Fruit fly (Drosophila melanogaster) whole organism, wandering third instar larva: ENCODE data around the gene Cpr100A.

Source experiments
- CG32264 ChIP-seq: fragments of 200-800 bp; sonication (Bioruptor generic); optimal IDR thresholded peaks from 2 replicates; lab custom pipeline; 2016; ENCODE audit warnings: missing biosample characterization, missing genetic modification characterization
- CG9705 ChIP-seq: fragments of 200-800 bp; sonication (Bioruptor generic); optimal IDR thresholded peaks from 2 replicates; lab custom pipeline; 2018; ENCODE audit warnings: missing biosample characterization, mild to moderate bottlenecking, missing genetic modification characterization
- Dfd ChIP-seq: fragments of >200 bp; optimal IDR thresholded peaks from 2 replicates; lab custom pipeline; 2017; ENCODE audit warnings: missing biosample characterization, missing genetic modification characterization
- Dif ChIP-seq: fragments of 200-275, 200-300 bp; sonication (Bioruptor generic); optimal IDR thresholded peaks from 2 replicates; lab custom pipeline; 2018; ENCODE audit warnings: missing biosample characterization, missing genetic modification characterization; ENCODE audit not compliant: partially characterized antibody
- GATAd ChIP-seq: sonication (Bioruptor generic); optimal IDR thresholded peaks from 2 replicates; lab custom pipeline; 2016; ENCODE audit warnings: missing biosample characterization, missing genetic modification characterization
- HLH106 ChIP-seq: fragments of 200-800 bp; optimal IDR thresholded peaks from 3 replicates; lab custom pipeline; 2019; ENCODE audit warnings: missing biosample characterization, mild to moderate bottlenecking, missing genetic modification characterization, moderate library complexity
- Hnf4 ChIP-seq: fragments of 200-800 bp; sonication (Bioruptor generic); optimal IDR thresholded peaks from 2 replicates; lab custom pipeline; 2016; ENCODE audit warnings: missing biosample characterization, mild to moderate bottlenecking, missing genetic modification characterization
- Hr78 ChIP-seq: fragments of >200 bp; optimal IDR thresholded peaks from 2 replicates; lab custom pipeline; 2017; ENCODE audit warnings: missing biosample characterization, missing genetic modification characterization
- Hr83 ChIP-seq: fragments of 200-300 bp; sonication (Bioruptor generic); optimal IDR thresholded peaks from 2 replicates; lab custom pipeline; 2016; ENCODE audit warnings: missing biosample characterization, mild to moderate bottlenecking, missing genetic modification characterization, moderate library complexity; ENCODE audit not compliant: poor library complexity, severe bottlenecking
- Jra ChIP-seq: sonication (Bioruptor generic); optimal IDR thresholded peaks from 2 replicates; lab custom pipeline; 2016; ENCODE audit warnings: missing biosample characterization, missing genetic modification characterization
- Mio ChIP-seq: sonication (Bioruptor generic); optimal IDR thresholded peaks from 2 replicates; lab custom pipeline; 2016; ENCODE audit warnings: missing biosample characterization, missing genetic modification characterization
- OdsH ChIP-seq: fragments of 200-800 bp; sonication (Bioruptor generic); optimal IDR thresholded peaks from 2 replicates; lab custom pipeline; 2016; ENCODE audit warnings: missing biosample characterization, mild to moderate bottlenecking, missing genetic modification characterization
- Rel ChIP-seq, 2 experiments: fragments of 200-800 bp; sonication (Bioruptor generic) in 1 of 2; optimal IDR thresholded peaks; 2 replicates in 1 of 2; 3 replicates in 1 of 2; lab custom pipeline; 2016 to 2019; ENCODE audit warnings: mild to moderate bottlenecking in 2 of 2, missing biosample characterization in 2 of 2, missing genetic modification characterization in 2 of 2, moderate library complexity in 1 of 2
- Sp1 ChIP-seq: fragments of 200-800 bp; sonication (Bioruptor generic); optimal IDR thresholded peaks from 3 replicates; lab custom pipeline; 2019; ENCODE audit warnings: missing biosample characterization, mild to moderate bottlenecking, missing genetic modification characterization, moderate library complexity
- Vsx2 ChIP-seq: fragments of 200-300, 225-300 bp; sonication (Bioruptor generic); optimal IDR thresholded peaks from 2 replicates; lab custom pipeline; 2018; ENCODE audit warnings: missing biosample characterization, missing genetic modification characterization; ENCODE audit not compliant: partially characterized antibody
- br ChIP-seq: fragments of 200-800 bp; sonication (Bioruptor generic); optimal IDR thresholded peaks from 2 replicates; lab custom pipeline; 2016; ENCODE audit warnings: missing biosample characterization, missing genetic modification characterization
- brk ChIP-seq: fragments of 200-800 bp; sonication (Bioruptor generic); optimal IDR thresholded peaks from 2 replicates; lab custom pipeline; 2016; ENCODE audit warnings: missing biosample characterization, mild to moderate bottlenecking, missing genetic modification characterization
- dl ChIP-seq, 2 experiments: fragments of 175-275, 200-275 bp in 1 of 2; fragments of 200-275 bp in 1 of 2; sonication (Bioruptor generic); optimal IDR thresholded peaks; lab custom pipeline; 2018; ENCODE audit warnings: mild to moderate bottlenecking in 2 of 2, missing biosample characterization in 2 of 2, missing genetic modification characterization in 2 of 2, moderate library complexity in 2 of 2; ENCODE audit not compliant: partially characterized antibody in 2 of 2, insufficient read depth in 1 of 2
- dmrt93B ChIP-seq: fragments of 200-800 bp; sonication (Bioruptor generic); optimal IDR thresholded peaks from 2 replicates; lab custom pipeline; 2018; ENCODE audit warnings: missing biosample characterization, mild to moderate bottlenecking, missing genetic modification characterization
- dsf ChIP-seq: sonication (Bioruptor generic); optimal IDR thresholded peaks from 2 replicates; lab custom pipeline; 2016; ENCODE audit warnings: missing biosample characterization, missing genetic modification characterization, borderline replicate concordance
- ey ChIP-seq: fragments of 200-800 bp; sonication (Bioruptor generic); optimal IDR thresholded peaks from 2 replicates; lab custom pipeline; 2016; ENCODE audit warnings: missing biosample characterization, missing genetic modification characterization
- foxo ChIP-seq, 2 experiments: fragments of 200-800 bp; sonication (Bioruptor generic); optimal IDR thresholded peaks; 2 replicates in 1 of 2; 3 replicates in 1 of 2; lab custom pipeline; 2016 to 2017; ENCODE audit warnings: missing biosample characterization in 2 of 2, missing genetic modification characterization in 2 of 2
- fru ChIP-seq: fragments of 200-800 bp; sonication (Bioruptor generic); optimal IDR thresholded peaks from 3 replicates; lab custom pipeline; 2016; ENCODE audit warnings: missing biosample characterization, mild to moderate bottlenecking, missing genetic modification characterization
- pan ChIP-seq: fragments of >200 bp; optimal IDR thresholded peaks from 2 replicates; lab custom pipeline; 2017
- psq ChIP-seq: fragments of 200-800 bp; sonication (Bioruptor generic); optimal IDR thresholded peaks from 3 replicates; lab custom pipeline; 2017; ENCODE audit warnings: missing biosample characterization, mild to moderate bottlenecking, missing genetic modification characterization, moderate library complexity
- rgr ChIP-seq: fragments of 200-800 bp; sonication (Bioruptor generic); optimal IDR thresholded peaks from 3 replicates; lab custom pipeline; 2016; ENCODE audit warnings: missing biosample characterization, mild to moderate bottlenecking, missing genetic modification characterization
- sage ChIP-seq: fragments of 200-800 bp; sonication (Bioruptor generic); optimal IDR thresholded peaks from 2 replicates; lab custom pipeline; 2016; ENCODE audit warnings: missing biosample characterization, mild to moderate bottlenecking, missing genetic modification characterization
- sv ChIP-seq: fragments of 200-800 bp; sonication (Bioruptor generic); optimal IDR thresholded peaks from 3 replicates; lab custom pipeline; 2016; ENCODE audit warnings: missing biosample characterization, missing genetic modification characterization
- usp ChIP-seq: fragments of >200 bp; optimal IDR thresholded peaks from 2 replicates; lab custom pipeline; 2017; ENCODE audit warnings: missing biosample characterization, missing genetic modification characterization

The Cpr100A gene

DNA sequence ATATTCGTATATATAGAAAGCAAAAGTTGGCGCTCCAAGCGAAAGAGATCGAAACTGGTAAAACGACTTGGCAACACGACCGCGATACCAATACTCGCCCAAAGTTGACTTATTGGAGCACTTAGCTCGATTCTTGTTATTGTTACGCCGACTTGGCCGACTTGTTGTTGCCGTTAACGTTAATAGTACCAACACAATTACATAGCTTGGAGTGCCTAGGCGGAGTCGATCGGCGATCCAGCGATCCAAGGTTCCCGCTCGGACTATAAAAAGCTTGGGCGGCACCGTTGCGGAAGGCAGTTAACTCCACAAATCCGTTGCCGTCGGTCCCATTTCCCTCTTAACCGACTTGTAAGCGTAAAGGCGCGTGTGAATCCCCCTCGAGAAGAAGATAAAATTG lies at the start of gene Cpr100A:
Cpr100A (plus strand) TSS at position 290 of the 400 bp plus-strand sequence.
- TF ChIP-seq Hnf4 (GFP tag; lab: Kevin White, UChicago): no peak
- no peak for TF ChIP-seq brk (GFP tag; lab: Kevin White, UChicago)
- no peak for TF ChIP-seq Vsx2
- TF ChIP-seq rgr: no peak

DNA sequence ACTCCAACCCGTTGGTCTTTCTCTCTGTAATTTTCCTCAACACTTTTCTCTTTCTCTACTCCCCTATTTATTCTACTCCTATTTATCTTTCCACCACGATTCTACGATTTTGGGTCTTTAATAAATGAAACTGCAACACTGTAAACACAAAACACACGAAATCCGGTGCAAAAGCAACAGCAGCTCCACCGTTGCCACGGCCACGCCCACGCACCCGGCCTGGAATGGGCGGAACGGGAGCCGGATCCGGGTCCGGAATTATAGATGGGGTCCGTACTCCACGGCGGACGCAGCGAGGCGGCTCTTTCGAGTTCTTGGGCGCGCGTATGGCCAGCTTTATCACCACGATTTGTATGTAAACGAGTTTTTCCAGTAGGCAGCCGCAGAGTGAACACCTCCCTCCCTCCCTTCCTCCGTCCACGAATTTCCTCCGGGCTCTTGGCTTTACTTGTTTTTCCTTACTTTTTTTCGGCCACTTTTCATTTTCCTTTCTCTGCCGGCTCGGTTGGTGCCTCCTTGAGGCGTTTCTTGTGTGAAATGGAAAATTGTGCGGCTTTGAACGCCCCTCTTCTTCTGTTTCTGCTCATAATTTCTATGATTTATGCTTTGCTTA lies 46.5 kb upstream of the Cpr100A start:
- no peak for TF ChIP-seq br
- TF ChIP-seq GATAd (GFP tag; lab: Kevin White, UChicago): no peak
- TF ChIP-seq CG32264 (GFP tag; lab: Kevin White, UChicago): no peak
- TF ChIP-seq usp (GFP tag; lab: Kevin White, UChicago): no peak
- no peak for TF ChIP-seq CG9705 (GFP tag; lab: Kevin White, UChicago)
- no peak for TF ChIP-seq OdsH (GFP tag; lab: Kevin White, UChicago)
- no peak for TF ChIP-seq brk (GFP tag; lab: Kevin White, UChicago)
- no peak for TF ChIP-seq Mio (GFP tag; lab: Kevin White, UChicago)
- no peak for TF ChIP-seq dmrt93B
- TF ChIP-seq Rel (GFP tag; optimal IDR thresholded peaks at IDR 0.05; lab: Kevin White, UChicago): no peak
- TF ChIP-seq Rel (tag; optimal IDR thresholded peaks at IDR 0.05; lab: Kevin White, UChicago): no peak
- no peak for TF ChIP-seq Jra
- no peak for TF ChIP-seq pan
- no peak for TF ChIP-seq Sp1 (GFP tag; lab: Kevin White, UChicago)
- no peak for TF ChIP-seq dsf

DNA sequence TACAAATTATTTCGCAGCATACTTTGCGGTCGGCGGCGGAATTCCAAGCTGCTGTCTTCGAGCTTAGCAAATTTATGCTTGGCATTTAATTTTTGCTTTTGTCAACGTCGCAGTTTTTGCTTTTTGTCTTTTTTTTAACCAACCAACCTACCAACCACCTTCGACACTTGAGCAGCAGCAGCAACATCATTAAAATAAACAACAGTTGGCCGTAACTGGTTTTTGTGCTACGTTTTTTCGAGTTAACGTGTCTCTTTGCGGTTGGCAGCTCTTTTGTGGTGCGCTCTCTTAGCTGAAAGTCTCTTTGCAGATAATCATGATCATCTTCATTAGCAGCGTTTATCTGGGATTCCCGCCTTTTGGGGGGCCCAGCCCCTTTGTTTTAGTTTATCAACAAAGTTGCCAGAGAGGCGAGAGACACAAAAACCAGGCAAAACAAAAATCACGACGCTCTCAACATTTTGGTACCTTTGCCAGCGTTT lies 45.3 kb upstream of the Cpr100A start:
- peak; percentile 10 for TF ChIP-seq fru (GFP tag; lab: Kevin White, UChicago)
- TF ChIP-seq Dif (GFP tag; lab: Kevin White, UChicago): peak; percentile 62
- no peak for TF ChIP-seq br
- TF ChIP-seq Rel (GFP tag; optimal IDR thresholded peaks at IDR 0.05; lab: Kevin White, UChicago): peak; percentile 75
- TF ChIP-seq Rel (tag; optimal IDR thresholded peaks at IDR 0.05; lab: Kevin White, UChicago): peak; percentile 99
- TF ChIP-seq Hr83 (GFP tag; lab: Kevin White, UChicago): no peak
- peak in 1 of 2 experiments; percentile 68 for TF ChIP-seq dl (GFP tag; optimal IDR thresholded peaks at IDR 0.05; lab: Kevin White, UChicago; ENCODE audit: insufficient read depth in 1 of 2, partially characterized antibody in 2 of 2)
- no peak for TF ChIP-seq Jra
- TF ChIP-seq Sp1 (GFP tag; lab: Kevin White, UChicago): no peak
- TF ChIP-seq pan: no peak
- peak; percentile 4 for TF ChIP-seq Vsx2

DNA sequence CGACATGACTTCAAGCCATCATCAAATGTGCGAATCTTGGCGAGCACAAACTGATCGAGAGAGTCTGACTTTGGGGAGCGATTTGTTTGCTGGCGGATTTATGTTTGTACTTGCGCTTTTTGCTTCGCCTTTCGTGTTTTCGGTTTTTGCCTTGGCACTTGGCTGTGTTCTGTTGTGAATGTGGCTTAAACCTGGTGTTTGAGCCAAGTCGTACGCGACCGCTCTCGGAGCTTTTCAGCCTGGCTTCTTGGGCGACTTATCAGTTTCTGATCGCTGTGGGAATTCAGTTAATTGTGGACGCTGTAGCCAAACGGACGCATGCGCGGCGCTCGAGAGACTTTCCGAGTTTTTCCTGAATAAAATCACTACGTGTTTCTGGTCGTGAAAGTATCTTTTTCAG lies 39.8 kb upstream of the Cpr100A start, which contains the start of gene CG15544:
CG15544 (plus strand) TSS at position 276 of the 400 bp plus-strand sequence.
- TF ChIP-seq psq (GFP tag; lab: Kevin White, UChicago) (peak; percentile 3), Vsx2 (peak; percentile 74), Dif (GFP tag; lab: Kevin White, UChicago) (peak; percentile 5), sv (no peak), dl (GFP tag; optimal IDR thresholded peaks at IDR 0.05; lab: Kevin White, UChicago; ENCODE audit: insufficient read depth in 1 of 2, partially characterized antibody in 2 of 2) (peak in 1 of 2 experiments; percentile 49)
- TF ChIP-seq, all 38 proteins: peak for 4

DNA sequence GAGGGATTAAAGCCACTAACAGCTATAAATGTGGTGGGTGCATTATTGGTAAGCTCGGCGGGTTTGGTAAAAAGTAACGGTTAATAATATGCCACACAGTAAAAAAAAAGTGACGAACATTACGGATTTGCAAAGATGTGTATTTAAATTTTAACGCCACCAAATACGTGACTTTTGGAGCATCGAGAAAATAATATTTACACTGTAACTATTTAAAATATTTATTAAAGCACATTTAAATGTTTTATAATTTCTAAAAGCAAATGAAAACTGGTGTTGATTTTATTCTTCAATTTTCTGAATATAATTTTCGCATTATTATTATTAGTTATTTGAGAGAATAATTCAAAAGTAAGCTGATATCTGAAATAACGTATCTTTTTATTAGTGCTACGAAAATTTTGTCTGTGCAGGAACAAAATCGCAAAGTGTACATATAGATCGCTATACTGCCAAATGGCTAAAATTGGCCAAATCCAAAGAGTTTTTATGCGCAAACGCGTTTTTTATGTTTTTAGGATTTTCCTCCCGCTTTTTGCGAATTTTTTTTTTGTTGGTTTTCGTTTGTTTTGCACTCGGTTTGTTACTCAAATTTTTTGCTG lies 38.8 kb upstream of the Cpr100A start:
- no peak for TF ChIP-seq CG32264 (GFP tag; lab: Kevin White, UChicago)
- no peak for TF ChIP-seq usp (GFP tag; lab: Kevin White, UChicago)
- TF ChIP-seq foxo (GFP tag; optimal IDR thresholded peaks at IDR 0.05; lab: Kevin White, UChicago): peak in 1 of 2 experiments; percentile 7
- no peak for TF ChIP-seq Mio (GFP tag; lab: Kevin White, UChicago)

DNA sequence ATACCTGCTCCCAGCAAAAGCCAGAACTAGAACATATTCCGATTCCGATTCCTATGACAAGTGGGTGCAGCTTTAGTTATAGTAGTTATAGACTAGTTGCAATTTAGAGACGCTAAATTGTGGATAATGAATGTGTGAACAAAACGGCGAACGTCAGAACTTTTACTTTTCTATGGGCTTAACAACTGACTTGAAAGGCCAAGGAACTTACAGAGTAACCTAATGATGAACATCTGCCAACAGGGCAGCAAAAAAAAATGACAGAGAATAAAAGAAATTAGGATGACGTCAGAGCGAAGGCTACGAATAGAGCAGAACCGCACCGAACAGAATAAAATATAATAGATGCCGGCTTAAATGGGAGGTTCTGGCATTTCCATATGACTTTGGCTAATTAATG lies 35.2 kb upstream of the Cpr100A start:
- no peak for TF ChIP-seq sage
- TF ChIP-seq Mio (GFP tag; lab: Kevin White, UChicago): no peak
- TF ChIP-seq OdsH (GFP tag; lab: Kevin White, UChicago): no peak
- no peak for TF ChIP-seq Jra
- no peak for TF ChIP-seq dl (GFP tag; optimal IDR thresholded peaks at IDR 0.05; lab: Kevin White, UChicago; ENCODE audit: insufficient read depth in 1 of 2, partially characterized antibody in 2 of 2)
- no peak for TF ChIP-seq Rel (GFP tag; optimal IDR thresholded peaks at IDR 0.05; lab: Kevin White, UChicago)
- TF ChIP-seq Rel (tag; optimal IDR thresholded peaks at IDR 0.05; lab: Kevin White, UChicago): no peak
- TF ChIP-seq Vsx2: no peak
- no peak for TF ChIP-seq brk (GFP tag; lab: Kevin White, UChicago)
- TF ChIP-seq usp (GFP tag; lab: Kevin White, UChicago): no peak
- no peak for TF ChIP-seq Dfd
- no peak for TF ChIP-seq Dif (GFP tag; lab: Kevin White, UChicago)
- TF ChIP-seq GATAd (GFP tag; lab: Kevin White, UChicago): no peak
- no peak for TF ChIP-seq psq (GFP tag; lab: Kevin White, UChicago)
- TF ChIP-seq pan: no peak
- TF ChIP-seq HLH106: no peak
- TF ChIP-seq Hr78 (GFP tag; lab: Kevin White, UChicago): no peak
- TF ChIP-seq ey (GFP tag; lab: Kevin White, UChicago): no peak
- TF ChIP-seq, all 38 proteins: peak for 0
